Worm (Caenorhabditis elegans) whole organism, late embryonic: ENCODE measurements around the gene hacl-1.

Source experiments
- ahr-1 ChIP-seq: sonication (generic microtip); optimal IDR thresholded peaks from 2 replicates; lab custom pipeline; 2016; ENCODE audit warnings: missing genetic modification characterization, missing compliant biosample characterization
- fax-1 ChIP-seq: sonication (generic microtip); optimal IDR thresholded peaks from 2 replicates; lab custom pipeline; 2016; ENCODE audit warnings: missing genotype, missing genetic modification characterization, missing compliant biosample characterization

DNA sequence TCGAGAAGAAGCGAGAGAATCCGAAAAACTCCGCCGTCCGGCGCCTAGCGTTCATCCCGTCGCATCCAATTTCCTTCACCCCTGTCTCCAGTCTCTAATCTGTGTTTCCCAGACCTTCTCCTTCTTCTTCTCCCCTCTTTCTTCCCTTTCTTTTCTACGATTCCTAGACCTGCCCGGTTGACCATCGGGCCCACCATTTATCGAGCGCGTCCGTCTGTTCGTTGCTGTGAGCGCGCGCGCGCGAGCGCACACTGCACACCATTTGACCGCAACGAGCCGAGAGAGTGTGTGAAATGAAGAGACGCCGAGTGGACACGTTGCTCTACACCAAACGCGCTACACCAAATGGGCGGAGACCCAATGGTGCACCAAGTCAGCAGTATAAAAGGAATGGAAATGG is 44.4 kb upstream of the hacl-1 start:
- TF ChIP-seq ahr-1 (tag; lab: Kevin White, UChicago) (no peak), fax-1 (tag; lab: Kevin White, UChicago) (no peak)
